Worm (Caenorhabditis elegans) whole organism, young adult: ENCODE data around the gene Y62H9A.12.

Source experiments
- B0035.1 ChIP-seq: sonication (generic microtip); optimal IDR thresholded peaks from 2 replicates; lab custom pipeline; 2016; ENCODE audit warnings: missing genetic modification characterization, mild to moderate bottlenecking, missing compliant biosample characterization, missing genotype, missing genetic modification reagents
- B0336.3 ChIP-seq: fragments of 200-800 bp; sonication (Bioruptor generic); IDR thresholded peaks from 2 replicates; pipeline ENCODE4 v1.3.6; 2022; ENCODE audit warnings: missing genetic modification characterization, missing compliant biosample characterization
- F22D6.2 ChIP-seq: sonication (generic microtip); optimal IDR thresholded peaks from 2 replicates; lab custom pipeline; 2016; ENCODE audit warnings: mild to moderate bottlenecking, missing genetic modification characterization, missing compliant biosample characterization
- F33H1.4 ChIP-seq: fragments of 200-800 bp; sonication (Bioruptor generic); IDR thresholded peaks from 2 replicates; pipeline ENCODE4 v1.3.6; 2022; ENCODE audit warnings: missing genetic modification reagents, missing genetic modification characterization, missing compliant biosample characterization
- F39B2.1 ChIP-seq: fragments of 200-800 bp; sonication (Bioruptor generic); IDR thresholded peaks from 2 replicates; pipeline ENCODE4 v1.3.6; 2022; ENCODE audit warnings: missing genetic modification reagents, missing genetic modification characterization, missing compliant biosample characterization
- F57A8.1 ChIP-seq: fragments of 200-800 bp; sonication (Bioruptor generic); optimal IDR thresholded peaks from 2 replicates; lab custom pipeline; 2018; ENCODE audit warnings: mild to moderate bottlenecking, missing genetic modification characterization, moderate library complexity, missing compliant biosample characterization
- K11D2.4 ChIP-seq: fragments of 200-800 bp; sonication (Bioruptor generic); IDR thresholded peaks from 2 replicates; pipeline ENCODE4 v1.3.6; 2022; ENCODE audit warnings: missing genetic modification reagents, missing genetic modification characterization, missing compliant biosample characterization
- Y79H2A.3 ChIP-seq: fragments of 200-800 bp; sonication (Bioruptor generic); conservative IDR thresholded peaks from 2 replicates; pipeline ENCODE4 v1.3.6; 2022; ENCODE audit warnings: missing genetic modification reagents, missing genetic modification characterization, missing compliant biosample characterization
- attf-6 ChIP-seq: fragments of 200-800 bp; sonication (Bioruptor generic); IDR thresholded peaks from 2 replicates; pipeline ENCODE4 v1.3.6; 2022; ENCODE audit warnings: missing genetic modification reagents, missing genetic modification characterization, missing compliant biosample characterization
- bed-1 ChIP-seq: fragments of 200-800 bp; sonication (Bioruptor generic); IDR thresholded peaks from 2 replicates; pipeline ENCODE4 v1.3.6; 2022; ENCODE audit warnings: missing genetic modification reagents, missing genetic modification characterization, missing compliant biosample characterization
- bed-2 ChIP-seq: fragments of 200-800 bp; sonication (Bioruptor generic); IDR thresholded peaks from 2 replicates; pipeline ENCODE4 v1.3.6; 2022; ENCODE audit warnings: missing genetic modification reagents, missing genetic modification characterization, missing compliant biosample characterization
- ceh-40 ChIP-seq: fragments of 200-800 bp; sonication (Bioruptor generic); IDR thresholded peaks from 2 replicates; pipeline ENCODE4 v1.3.6; 2022; ENCODE audit warnings: missing genetic modification characterization, missing compliant biosample characterization
- die-1 ChIP-seq: sonication (generic microtip); optimal IDR thresholded peaks from 2 replicates; lab custom pipeline; 2016; ENCODE audit warnings: missing genotype, mild to moderate bottlenecking, missing genetic modification characterization, missing compliant biosample characterization
- dpff-1 ChIP-seq: sonication (generic microtip); optimal IDR thresholded peaks from 2 replicates; lab custom pipeline; 2017; ENCODE audit warnings: mild to moderate bottlenecking, missing genetic modification characterization, missing compliant biosample characterization
- efl-1 ChIP-seq: fragments of 150-350 bp; optimal IDR thresholded peaks from 2 replicates; lab custom pipeline; 2014; ENCODE audit warnings: missing biosample characterization, missing genetic modification reagents, missing genetic modification characterization
- ets-4 ChIP-seq: fragments of 200-800 bp; sonication (Bioruptor generic); optimal IDR thresholded peaks from 2 replicates; lab custom pipeline; 2018; ENCODE audit warnings: mild to moderate bottlenecking, missing genetic modification characterization, missing compliant biosample characterization
- fkh-3 ChIP-seq: sonication (generic microtip); optimal IDR thresholded peaks from 2 replicates; lab custom pipeline; 2016; ENCODE audit warnings: mild to moderate bottlenecking, missing genetic modification characterization, missing compliant biosample characterization
- him-1 ChIP-seq: sonication (generic microtip); optimal IDR thresholded peaks from 2 replicates; lab custom pipeline; 2016; ENCODE audit warnings: missing genotype, missing genetic modification reagents, missing genetic modification characterization, missing compliant biosample characterization
- hlh-12 ChIP-seq: sonication (generic microtip); optimal IDR thresholded peaks from 2 replicates; lab custom pipeline; 2016; ENCODE audit warnings: missing genetic modification characterization, missing compliant biosample characterization
- hmg-1.2 ChIP-seq: fragments of 200-800 bp; sonication (Bioruptor generic); IDR thresholded peaks from 2 replicates; pipeline ENCODE4 v1.3.6; 2022; ENCODE audit warnings: missing genetic modification reagents, missing genetic modification characterization, missing compliant biosample characterization
- let-526 ChIP-seq: fragments of 200-800 bp; sonication (Bioruptor generic); IDR thresholded peaks from 2 replicates; pipeline ENCODE4 v1.3.6; 2022; ENCODE audit warnings: missing genetic modification reagents, missing genetic modification characterization, missing compliant biosample characterization
- lin-26 ChIP-seq: fragments of 200-800 bp; sonication (Bioruptor generic); IDR thresholded peaks from 2 replicates; pipeline ENCODE4 v1.3.6; 2022; ENCODE audit warnings: missing genetic modification reagents, missing genetic modification characterization, missing compliant biosample characterization
- lin-35 ChIP-seq, 3 experiments: fragments of 150-350 bp in 2 of 3; sonication (generic microtip) in 1 of 3; optimal IDR thresholded peaks; 2 replicates each; lab custom pipeline; 2014 to 2018; ENCODE audit warnings: missing biosample characterization in 3 of 3, missing genetic modification characterization in 3 of 3, missing genetic modification reagents in 3 of 3
- lin-40 ChIP-seq: sonication (generic microtip); optimal IDR thresholded peaks from 2 replicates; lab custom pipeline; 2016; ENCODE audit warnings: missing genetic modification characterization, mild to moderate bottlenecking, missing compliant biosample characterization, missing genotype, missing genetic modification reagents
- lsy-27 ChIP-seq: sonication (generic microtip); optimal IDR thresholded peaks from 2 replicates; lab custom pipeline; 2017; ENCODE audit warnings: missing genetic modification characterization, mild to moderate bottlenecking, missing compliant biosample characterization, antibody characterized with exemption, missing genotype, borderline replicate concordance; ENCODE audit not compliant: insufficient read depth
- mel-28 ChIP-seq: sonication (generic microtip); optimal IDR thresholded peaks from 2 replicates; lab custom pipeline; 2016; ENCODE audit warnings: borderline replicate concordance, mild to moderate bottlenecking, missing genetic modification characterization, missing compliant biosample characterization
- mes-4 ChIP-seq: sonication (generic microtip); optimal IDR thresholded peaks from 2 replicates; lab custom pipeline; 2016; ENCODE audit warnings: missing genotype, missing genetic modification characterization, missing compliant biosample characterization
- nfya-2 ChIP-seq: fragments of 200-800 bp; sonication (Bioruptor generic); IDR thresholded peaks from 2 replicates; pipeline ENCODE4 v1.3.6; 2022; ENCODE audit warnings: missing genetic modification reagents, missing genetic modification characterization, missing compliant biosample characterization
- nhr-120 ChIP-seq: fragments of 200-800 bp; sonication (Bioruptor generic); IDR thresholded peaks from 2 replicates; pipeline ENCODE4 v1.3.6; 2022; ENCODE audit warnings: missing genetic modification characterization, missing compliant biosample characterization
- nhr-90 ChIP-seq: sonication (generic microtip); optimal IDR thresholded peaks from 2 replicates; lab custom pipeline; 2016; ENCODE audit warnings: missing genotype, mild to moderate bottlenecking, missing genetic modification characterization, missing compliant biosample characterization
- sdz-38 ChIP-seq: sonication (generic microtip); optimal IDR thresholded peaks from 2 replicates; lab custom pipeline; 2016; ENCODE audit warnings: missing genotype, missing genetic modification characterization, missing compliant biosample characterization
- snpc-4 ChIP-seq, 5 experiments: fragments of 150-350 bp in 1 of 5; sonication (generic microtip) in 4 of 5; optimal IDR thresholded peaks; 2 replicates each; lab custom pipeline; 2014 to 2018; ENCODE audit warnings: missing genetic modification characterization in 5 of 5, missing biosample characterization in 3 of 5, antibody characterized with exemption in 2 of 5, mild to moderate bottlenecking in 2 of 5, missing compliant biosample characterization in 2 of 5, missing genotype in 2 of 5, moderate library complexity in 2 of 5, missing genetic modification reagents in 1 of 5
- tbx-9 ChIP-seq: sonication (generic microtip); optimal IDR thresholded peaks from 2 replicates; lab custom pipeline; 2016; ENCODE audit warnings: borderline replicate concordance, missing genetic modification characterization, inconsistent platforms, missing compliant biosample characterization
- ztf-26 ChIP-seq: sonication (generic microtip); optimal IDR thresholded peaks from 2 replicates; lab custom pipeline; 2017; ENCODE audit warnings: missing genetic modification characterization, missing compliant biosample characterization
- ztf-28 ChIP-seq: fragments of 200-800 bp; sonication (Bioruptor generic); IDR thresholded peaks from 2 replicates; pipeline ENCODE4 v1.3.6; 2022; ENCODE audit warnings: missing genetic modification reagents, missing genetic modification characterization, missing compliant biosample characterization
- ztf-6 ChIP-seq: fragments of 200-800 bp; sonication (Bioruptor generic); IDR thresholded peaks from 2 replicates; pipeline ENCODE4 v1.3.6; 2022; ENCODE audit warnings: missing genetic modification reagents, missing genetic modification characterization, missing compliant biosample characterization

Gene Y62H9A.12

DNA sequence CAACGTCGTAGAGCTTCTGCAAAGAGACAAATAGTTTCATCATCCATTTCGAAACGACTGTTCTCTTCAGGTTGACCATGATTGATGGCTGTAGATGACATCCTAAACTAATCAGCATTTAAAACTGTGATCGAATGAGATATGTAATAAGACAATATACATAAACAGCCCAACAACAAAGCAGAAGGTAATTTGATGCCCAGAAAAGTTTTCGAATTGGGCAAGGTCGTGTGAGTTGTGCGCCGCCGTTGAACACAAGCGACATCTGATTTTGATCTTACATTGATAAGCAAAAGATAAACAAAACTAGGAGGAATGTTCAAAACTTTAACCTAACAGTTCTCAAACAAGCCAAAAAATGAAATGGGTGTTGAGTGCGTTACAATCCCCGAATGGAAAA lies 28.3 kb upstream of the Y62H9A.12 start, which contains the start of gene Y62H9A.7:
Y62H9A.7 (minus strand) TSS at position 101 of the 400 bp plus-strand sequence.
- no peak for TF ChIP-seq lin-35 (GFP tag; optimal IDR thresholded peaks at IDR 0.05; lab: Kevin White, UChicago)
- no peak for TF ChIP-seq nhr-90 (tag; lab: Kevin White, UChicago)
- no peak for TF ChIP-seq let-526 (GFP tag; lab: Robert Waterston, UW)
- no peak for TF ChIP-seq ztf-6
- TF ChIP-seq ztf-26 = no peak
- no peak for TF ChIP-seq fkh-3 (tag; lab: Kevin White, UChicago)
- TF ChIP-seq ceh-40 (GFP tag; lab: Robert Waterston, UW) = no peak
- TF ChIP-seq lsy-27 (tag; lab: Kevin White, UChicago) = no peak
- no peak for TF ChIP-seq dpff-1 (tag; lab: Kevin White, UChicago)
- TF ChIP-seq ets-4 = no peak

DNA sequence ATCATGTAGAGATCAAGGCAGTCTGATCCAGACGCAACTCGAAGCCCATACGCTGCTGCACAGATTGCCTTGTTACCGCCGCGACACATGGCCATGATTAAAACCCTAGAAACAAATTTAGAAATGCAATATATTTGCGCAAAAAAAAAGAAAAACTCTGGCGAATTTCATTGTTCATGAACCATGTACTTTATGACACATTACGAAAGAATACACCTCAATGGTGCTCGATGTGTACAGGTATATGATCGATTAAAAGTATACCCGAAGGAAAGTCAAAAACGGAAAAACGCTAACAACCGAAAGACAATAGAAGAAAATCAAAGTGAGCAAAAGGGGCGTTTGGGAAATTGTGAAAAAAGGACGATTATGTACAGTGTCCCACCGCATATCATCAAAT lies 21.6 kb upstream of the Y62H9A.12 start, which contains the start of gene Y62H9A.8:
Y62H9A.8 (minus strand) TSS at position 101 of the 400 bp plus-strand sequence.
- TF ChIP-seq sdz-38 (tag; lab: Kevin White, UChicago) (no peak), ceh-40 (GFP tag; lab: Robert Waterston, UW) (no peak), hlh-12 (no peak), Y79H2A.3 (GFP tag; lab: Robert Waterston, UW) (no peak), efl-1 (GFP tag; lab: Kevin White, UChicago) (no peak), F33H1.4 (GFP tag; lab: Robert Waterston, UW) (no peak), B0336.3 (GFP tag; lab: Robert Waterston, UW) (no peak)

DNA sequence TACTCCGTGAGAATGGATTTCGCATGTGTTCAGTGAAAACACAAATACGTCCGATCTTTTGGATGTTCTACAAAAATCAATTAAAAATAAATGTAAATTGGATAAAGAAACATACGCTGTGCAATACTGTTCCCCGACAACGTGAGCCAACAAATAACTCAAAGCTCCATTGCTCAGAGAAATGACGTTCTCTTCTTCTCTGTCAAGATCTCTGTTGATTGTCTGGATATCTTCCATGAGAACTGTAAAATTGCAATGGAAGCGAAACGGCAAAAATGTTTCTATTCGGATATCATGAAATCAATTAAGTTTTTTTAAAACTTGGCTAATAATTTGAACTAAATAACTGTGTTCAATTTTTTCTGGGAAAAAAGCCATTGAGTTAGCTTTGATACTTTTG lies 17.2 kb upstream of the Y62H9A.12 start:
- TF ChIP-seq lin-26 (GFP tag; lab: Robert Waterston, UW) (no peak), him-1 (no peak), nfya-2 (GFP tag; lab: Robert Waterston, UW) (no peak), ztf-6 (no peak), K11D2.4 (GFP tag; lab: Robert Waterston, UW) (no peak), nhr-120 (no peak), bed-1 (GFP tag; lab: Robert Waterston, UW) (no peak), F57A8.1 (no peak), lin-40 (tag; lab: Kevin White, UChicago) (no peak), ztf-28 (no peak), bed-2 (GFP tag; lab: Robert Waterston, UW) (no peak), F22D6.2 (tag; lab: Kevin White, UChicago) (no peak)

DNA sequence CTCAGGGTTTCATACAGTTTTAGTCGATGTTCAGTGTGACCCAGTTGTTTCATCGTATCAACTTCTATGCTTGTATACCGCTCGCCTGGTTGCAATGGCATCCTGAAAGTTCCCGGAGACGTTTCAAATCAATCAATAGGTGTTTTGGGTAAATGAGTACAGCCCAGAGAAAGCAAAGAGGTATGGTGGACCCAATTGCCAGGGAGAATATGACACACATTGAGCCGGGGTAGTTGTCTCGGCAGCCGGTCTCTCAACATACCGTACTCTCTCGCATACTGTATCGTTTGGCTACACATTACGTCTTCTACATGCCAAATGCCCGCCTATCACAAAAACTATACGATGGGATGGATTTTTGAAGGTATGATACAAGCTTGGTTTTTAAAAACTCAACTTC lies 15.9 kb upstream of the Y62H9A.12 start, which contains the start of gene Y62H9A.9:
Y62H9A.9 (minus strand) TSS at position 101 of the 400 bp plus-strand sequence.
- no peak for TF ChIP-seq B0336.3 (GFP tag; lab: Robert Waterston, UW)
- no peak for TF ChIP-seq attf-6 (GFP tag; lab: Robert Waterston, UW)
- TF ChIP-seq B0035.1 (tag; lab: Kevin White, UChicago) = no peak
- TF ChIP-seq sdz-38 (tag; lab: Kevin White, UChicago) = no peak
- no peak for TF ChIP-seq die-1 (tag; lab: Kevin White, UChicago)
- no peak for TF ChIP-seq snpc-4 (GFP tag; optimal IDR thresholded peaks at IDR 0.05; lab: Kevin White, UChicago)
- TF ChIP-seq snpc-4 (tag; optimal IDR thresholded peaks at IDR 0.05; lab: Kevin White, UChicago) = no peak
- no peak for TF ChIP-seq F22D6.2 (tag; lab: Kevin White, UChicago)
- no peak for TF ChIP-seq tbx-9 (tag; lab: Kevin White, UChicago)
- no peak for TF ChIP-seq lsy-27 (tag; lab: Kevin White, UChicago)
- TF ChIP-seq mes-4 (tag; lab: Kevin White, UChicago) = no peak
- no peak for TF ChIP-seq mel-28 (tag; lab: Kevin White, UChicago)
- TF ChIP-seq F39B2.1 (GFP tag; lab: Robert Waterston, UW) = no peak
- no peak for TF ChIP-seq hmg-1.2 (GFP tag; lab: Robert Waterston, UW)
- TF ChIP-seq lin-26 (GFP tag; lab: Robert Waterston, UW) = no peak
